Fruit fly (Drosophila melanogaster) Kc167 (cell line): ENCODE results near the gene Ir93a.

Source experiments
- insv ChIP-seq: fragments of >200 bp; optimal IDR thresholded peaks from 3 replicates; lab custom pipeline; 2018; ENCODE audit warnings: missing external identifiers

Gene Ir93a

dm6 chr3R:20802253-20802652 is 57.5 kb downstream of the Ir93a start:
- no peak for TF ChIP-seq insv (lab: Kevin White, UChicago)
